Worm (Caenorhabditis elegans) whole organism, midembryonic: ENCODE results near the gene Y105C5B.1413.

ENCODE experiments used
- T22C8.4 ChIP-seq: fragments of 200-800 bp; sonication (Bioruptor generic); IDR thresholded peaks from 2 replicates; pipeline ENCODE4 v1.3.6; 2022; ENCODE audit warnings: missing genetic modification characterization, missing compliant biosample characterization
- cog-1 ChIP-seq: sonication (generic microtip); optimal IDR thresholded peaks from 2 replicates; lab custom pipeline; 2016; ENCODE audit warnings: missing genetic modification characterization, missing compliant biosample characterization
- flt-1 ChIP-seq: fragments of 200-800 bp; sonication (Bioruptor generic); IDR thresholded peaks from 2 replicates; pipeline ENCODE4 v1.3.6; 2022; ENCODE audit warnings: missing genetic modification characterization, missing compliant biosample characterization
- klf-2 ChIP-seq: fragments of 200-800 bp; sonication (Bioruptor generic); conservative IDR thresholded peaks from 2 replicates; pipeline ENCODE4 v1.3.6; 2022; ENCODE audit warnings: missing genetic modification reagents, missing genetic modification characterization, missing compliant biosample characterization
- med-1 ChIP-seq: sonication (generic microtip); optimal IDR thresholded peaks from 2 replicates; lab custom pipeline; 2017; ENCODE audit warnings: missing genetic modification characterization, mild to moderate bottlenecking, missing compliant biosample characterization, antibody characterized with exemption, missing genetic modification reagents; ENCODE audit not compliant: insufficient read depth
- ref-1 ChIP-seq: fragments of 200-800 bp; sonication (Bioruptor generic); conservative IDR thresholded peaks from 2 replicates; pipeline ENCODE4 v1.3.6; 2022; ENCODE audit warnings: missing genetic modification reagents, missing genetic modification characterization, missing compliant biosample characterization
- tab-1 ChIP-seq: fragments of 200-800 bp; sonication (Bioruptor generic); IDR thresholded peaks from 2 replicates; pipeline ENCODE4 v1.3.6; 2022; ENCODE audit warnings: missing genetic modification characterization, missing compliant biosample characterization
- ztf-23 ChIP-seq: fragments of 200-800 bp; sonication (Bioruptor generic); IDR thresholded peaks from 2 replicates; pipeline ENCODE4 v1.3.6; 2022; ENCODE audit warnings: missing genetic modification reagents, missing genetic modification characterization, missing compliant biosample characterization
- ztf-29 ChIP-seq: fragments of 200-800 bp; sonication (Bioruptor generic); IDR thresholded peaks from 2 replicates; pipeline ENCODE4 v1.3.6; 2022; ENCODE audit warnings: missing genetic modification reagents, missing genetic modification characterization, missing compliant biosample characterization

Gene Y105C5B.1413

DNA sequence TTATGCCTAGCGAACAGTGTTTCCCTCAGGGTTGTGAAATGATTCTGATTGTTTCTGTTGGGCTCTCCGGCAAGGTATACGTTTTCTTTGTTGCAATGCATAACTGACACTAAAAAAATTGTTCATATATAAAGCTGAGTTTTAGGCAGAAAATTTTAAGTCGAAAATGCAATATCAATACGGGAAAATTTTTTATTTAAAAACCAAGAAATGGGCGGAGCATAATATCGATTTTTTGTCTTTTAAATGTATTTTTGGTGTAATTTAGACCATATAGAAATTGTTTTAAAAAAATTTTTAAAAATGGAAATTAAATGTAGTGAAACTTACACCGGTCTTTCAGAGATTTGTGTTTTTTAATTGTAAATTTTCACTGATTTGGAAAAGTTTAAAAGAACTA is at the start of gene Y105C5B.1413:
Gene Y105C5B.1413, minus strand, starts transcription at position 101 of the 400 bp plus-strand sequence.
- no peak for TF ChIP-seq ztf-29 (GFP tag; lab: Robert Waterston, UW)
- no peak for TF ChIP-seq med-1
- TF ChIP-seq flt-1: no peak
- TF ChIP-seq T22C8.4 (GFP tag; lab: Robert Waterston, UW): no peak
- no peak for TF ChIP-seq klf-2
- TF ChIP-seq ztf-23 (GFP tag; lab: Robert Waterston, UW): no peak
- TF ChIP-seq ref-1 (GFP tag; lab: Robert Waterston, UW): no peak
- TF ChIP-seq tab-1: no peak
- no peak for TF ChIP-seq cog-1 (tag; lab: Kevin White, UChicago)

DNA sequence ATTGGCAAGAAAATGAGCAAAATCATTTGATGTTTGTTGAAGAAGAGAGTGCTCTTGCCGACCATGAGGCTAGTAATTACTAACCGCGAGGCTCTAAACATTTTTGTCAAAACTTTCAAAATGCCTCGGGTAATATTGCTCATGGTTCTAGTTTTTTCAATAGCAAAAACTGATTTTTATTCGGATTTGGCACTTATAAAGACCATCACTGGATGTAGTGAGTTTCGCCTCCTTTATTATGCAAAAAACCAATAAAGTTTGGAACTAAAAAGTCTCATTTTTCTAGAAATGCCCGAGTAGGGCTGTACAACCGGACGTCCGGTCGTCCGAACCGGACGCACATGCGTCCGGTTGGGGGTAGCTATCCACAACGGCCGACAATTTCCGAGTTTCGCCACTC is 48.6 kb upstream of the Y105C5B.1413 start, which contains the start of the genes hpa-1 and irld-39:
Gene hpa-1, minus strand, starts transcription at position 101 of the 400 bp plus-strand sequence.
Gene irld-39, plus strand, starts transcription at position 121 of the 400 bp plus-strand sequence.
- TF ChIP-seq klf-2 (no peak), flt-1 (no peak), ref-1 (GFP tag; lab: Robert Waterston, UW) (no peak), ztf-29 (GFP tag; lab: Robert Waterston, UW) (no peak), tab-1 (no peak), cog-1 (tag; lab: Kevin White, UChicago) (no peak)

DNA sequence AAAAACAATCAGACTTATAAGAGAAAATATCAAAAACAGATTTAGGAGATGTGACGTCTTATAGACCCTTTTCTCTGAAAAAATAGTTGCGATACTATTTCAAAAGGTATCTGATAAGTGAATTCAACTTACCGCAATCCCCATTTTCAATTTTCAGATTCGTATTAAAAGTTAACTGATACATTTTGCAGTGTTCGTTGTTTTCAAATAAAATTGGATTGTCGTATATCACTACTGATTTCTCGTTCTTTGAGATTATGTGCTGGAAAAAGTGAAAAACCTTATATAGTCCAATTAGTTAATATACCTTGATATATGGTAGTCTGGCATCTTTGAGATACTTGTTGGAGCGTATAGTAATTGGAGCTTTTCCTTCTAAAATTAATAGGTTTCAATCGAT is 46.0 kb upstream of the Y105C5B.1413 start:
- TF ChIP-seq tab-1 (no peak), ztf-29 (GFP tag; lab: Robert Waterston, UW) (no peak), klf-2 (no peak), ref-1 (GFP tag; lab: Robert Waterston, UW) (no peak), med-1 (no peak), ztf-23 (GFP tag; lab: Robert Waterston, UW) (no peak), flt-1 (no peak), T22C8.4 (GFP tag; lab: Robert Waterston, UW) (no peak), cog-1 (tag; lab: Kevin White, UChicago) (no peak)

DNA sequence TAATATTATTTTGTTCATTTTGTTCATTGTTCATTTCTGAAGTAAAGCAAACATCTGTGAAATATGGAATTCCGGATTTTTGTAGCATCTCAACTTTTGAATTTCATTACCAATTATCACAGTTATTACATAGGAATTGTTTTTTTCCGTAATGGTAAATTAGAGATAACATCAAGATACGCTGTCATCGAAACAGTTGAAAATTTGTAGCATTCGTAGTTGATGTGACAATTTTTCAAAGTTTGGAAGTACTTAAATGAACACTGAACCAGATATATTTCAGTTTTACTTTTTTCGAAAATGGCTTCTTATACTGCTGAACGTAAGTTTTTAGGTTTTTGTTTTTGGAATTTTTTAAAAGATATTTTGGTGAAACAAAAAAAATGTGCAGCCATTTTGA is 41.3 kb upstream of the Y105C5B.1413 start, which contains the start of gene H25K10.4:
Gene H25K10.4, plus strand, starts transcription at position 301 of the 400 bp plus-strand sequence.
- TF ChIP-seq ztf-29 (GFP tag; lab: Robert Waterston, UW) (no peak), tab-1 (no peak), ztf-23 (GFP tag; lab: Robert Waterston, UW) (no peak), ref-1 (GFP tag; lab: Robert Waterston, UW) (no peak), flt-1 (no peak)

DNA sequence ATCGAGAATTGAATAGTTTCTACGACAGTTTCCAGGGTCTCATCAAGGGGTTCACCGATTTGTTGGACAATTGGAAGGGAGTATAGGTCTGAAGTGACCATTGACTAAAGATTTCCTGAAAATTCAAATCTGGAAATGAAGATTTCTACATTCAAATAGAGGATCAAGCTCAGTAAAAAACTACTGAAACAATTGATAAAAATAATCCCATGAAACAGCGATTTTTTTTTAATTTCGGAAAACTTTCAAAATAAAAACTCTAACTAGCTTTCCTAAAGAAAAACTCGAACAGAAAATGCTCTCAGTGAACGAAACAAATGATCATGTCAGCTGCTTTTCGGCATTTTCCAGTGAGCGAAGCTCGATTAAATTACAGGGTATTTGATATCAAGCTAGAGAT is 37.1 kb upstream of the Y105C5B.1413 start, which contains the start of gene srv-11:
Gene srv-11, minus strand, starts transcription at position 101 of the 400 bp plus-strand sequence.
- no peak for TF ChIP-seq tab-1
- TF ChIP-seq cog-1 (tag; lab: Kevin White, UChicago): no peak
- TF ChIP-seq ztf-23 (GFP tag; lab: Robert Waterston, UW): no peak
- TF ChIP-seq ref-1 (GFP tag; lab: Robert Waterston, UW): no peak
- no peak for TF ChIP-seq med-1

DNA sequence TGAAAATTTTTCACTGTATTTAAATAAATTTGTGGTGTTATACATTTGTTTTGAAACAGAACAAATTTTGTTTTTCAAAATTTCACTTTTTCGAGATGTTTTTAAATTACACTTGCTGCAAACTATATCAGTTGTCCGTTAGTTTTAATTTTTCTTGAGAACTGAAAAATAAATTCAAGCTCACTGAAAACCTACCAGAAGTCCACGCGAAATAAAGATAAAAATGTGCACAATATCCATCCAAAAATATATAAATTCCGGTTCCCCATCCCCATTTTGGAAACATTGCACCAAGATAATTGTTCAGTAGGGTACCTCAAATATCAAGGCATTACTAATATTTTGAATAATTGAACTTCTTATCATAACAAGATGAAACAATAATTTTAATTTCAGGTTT is 36.3 kb upstream of the Y105C5B.1413 start:
- TF ChIP-seq T22C8.4 (GFP tag; lab: Robert Waterston, UW) (no peak), tab-1 (no peak), ztf-29 (GFP tag; lab: Robert Waterston, UW) (no peak), med-1 (no peak), flt-1 (no peak), ztf-23 (GFP tag; lab: Robert Waterston, UW) (no peak), ref-1 (GFP tag; lab: Robert Waterston, UW) (no peak), cog-1 (tag; lab: Kevin White, UChicago) (no peak), klf-2 (no peak)

DNA sequence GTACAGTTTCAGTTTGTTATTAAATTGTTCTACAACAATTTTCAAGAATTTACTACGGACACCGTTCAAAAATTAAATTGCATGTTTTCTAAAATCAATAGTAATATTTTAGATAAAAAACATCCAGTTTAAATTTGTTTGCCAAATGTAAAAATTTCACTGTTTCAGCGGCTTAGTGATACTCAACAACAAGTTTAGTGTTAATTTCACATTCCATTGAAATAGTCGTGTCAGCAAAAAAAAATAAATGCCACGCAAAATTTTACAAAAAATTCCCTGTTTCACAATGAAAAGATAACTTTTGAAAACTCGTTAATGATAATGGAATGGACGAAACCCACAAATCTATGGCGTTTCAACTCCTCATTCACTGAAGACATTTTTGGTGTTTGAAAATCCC is 31.7 kb upstream of the Y105C5B.1413 start:
- no peak for TF ChIP-seq klf-2
- no peak for TF ChIP-seq T22C8.4 (GFP tag; lab: Robert Waterston, UW)
- TF ChIP-seq tab-1: no peak
- no peak for TF ChIP-seq ref-1 (GFP tag; lab: Robert Waterston, UW)
- TF ChIP-seq flt-1: no peak
- TF ChIP-seq med-1: no peak
- TF ChIP-seq ztf-29 (GFP tag; lab: Robert Waterston, UW): no peak
- no peak for TF ChIP-seq ztf-23 (GFP tag; lab: Robert Waterston, UW)
- no peak for TF ChIP-seq cog-1 (tag; lab: Kevin White, UChicago)

DNA sequence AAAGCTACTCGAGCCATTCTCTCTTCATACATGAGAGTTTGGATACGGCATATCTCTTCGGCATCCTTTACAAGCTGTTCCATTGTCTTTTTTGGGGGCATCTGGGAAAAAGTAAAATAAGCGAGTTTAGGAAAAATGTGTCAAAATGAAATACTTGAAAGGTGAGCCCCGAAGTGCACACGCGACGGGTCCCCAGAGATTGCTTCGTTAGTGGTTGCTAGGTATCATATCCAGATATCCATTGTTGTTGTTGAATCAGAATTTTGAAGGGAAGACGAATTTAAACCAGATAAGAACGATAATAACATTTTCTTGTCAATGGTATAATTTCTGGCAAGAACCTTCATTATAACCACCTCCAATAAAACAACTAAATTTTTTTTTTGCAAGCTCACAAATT is 26.5 kb upstream of the Y105C5B.1413 start, which contains the start of gene H25K10.2:
Gene H25K10.2, minus strand, starts transcription at position 101 of the 400 bp plus-strand sequence.
- TF ChIP-seq flt-1: no peak
- no peak for TF ChIP-seq med-1
- TF ChIP-seq ztf-29 (GFP tag; lab: Robert Waterston, UW): no peak
- TF ChIP-seq cog-1 (tag; lab: Kevin White, UChicago): no peak
- TF ChIP-seq ztf-23 (GFP tag; lab: Robert Waterston, UW): no peak
- TF ChIP-seq T22C8.4 (GFP tag; lab: Robert Waterston, UW): no peak
- TF ChIP-seq tab-1: no peak
- TF ChIP-seq klf-2: no peak

DNA sequence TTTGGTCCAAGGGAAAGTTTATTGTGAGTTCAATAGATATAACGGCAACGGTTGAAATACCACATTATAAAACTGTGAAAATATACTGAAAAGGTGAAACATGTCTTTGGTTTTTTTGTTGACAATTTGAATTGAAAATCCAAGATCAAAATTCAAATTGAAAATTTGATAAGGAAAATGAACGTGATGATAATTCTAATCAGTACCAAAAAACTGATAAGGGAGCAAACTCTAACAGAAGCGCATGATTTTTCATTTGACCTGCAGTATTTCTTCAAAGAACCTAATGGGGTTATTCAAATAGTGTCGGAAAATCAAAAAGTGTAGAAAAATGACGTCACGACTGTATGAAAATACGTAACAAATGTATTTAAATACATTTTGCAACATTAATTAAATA is 19.0 kb upstream of the Y105C5B.1413 start:
- TF ChIP-seq med-1 (no peak), flt-1 (no peak), tab-1 (no peak), ztf-29 (GFP tag; lab: Robert Waterston, UW) (no peak), ref-1 (GFP tag; lab: Robert Waterston, UW) (no peak), klf-2 (no peak), T22C8.4 (GFP tag; lab: Robert Waterston, UW) (no peak), cog-1 (tag; lab: Kevin White, UChicago) (no peak), ztf-23 (GFP tag; lab: Robert Waterston, UW) (no peak)

DNA sequence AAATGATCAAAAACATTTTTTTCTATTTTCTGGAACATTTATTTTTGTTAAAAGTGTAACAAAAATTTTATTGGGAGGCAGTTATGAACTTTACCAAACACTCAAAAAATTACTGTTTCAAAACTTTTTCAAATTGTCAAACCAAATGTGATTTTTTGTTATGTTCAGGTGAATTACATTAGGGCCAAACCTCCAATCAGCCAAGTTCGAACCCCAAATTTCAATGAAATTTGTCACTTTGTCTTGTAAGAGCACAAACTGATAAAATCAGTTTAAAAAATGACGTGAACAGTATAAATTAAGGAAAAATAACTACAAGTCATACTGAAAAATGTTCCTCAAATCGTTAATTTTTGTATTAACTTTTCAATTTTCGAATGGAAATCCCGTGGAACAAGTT is 17.7 kb upstream of the Y105C5B.1413 start, which contains the start of gene H25K10.1:
Gene H25K10.1, plus strand, starts transcription at position 301 of the 400 bp plus-strand sequence.
- no peak for TF ChIP-seq klf-2
- no peak for TF ChIP-seq cog-1 (tag; lab: Kevin White, UChicago)
- no peak for TF ChIP-seq ref-1 (GFP tag; lab: Robert Waterston, UW)
- TF ChIP-seq flt-1: no peak
- no peak for TF ChIP-seq med-1
- TF ChIP-seq tab-1: no peak
